Fruit fly (Drosophila melanogaster): Measurements from ENCODE around the gene Akt.
A peak's percentile ranks its signal among the peaks of the same experiment; 100 is the strongest.

The Akt gene

DNA sequence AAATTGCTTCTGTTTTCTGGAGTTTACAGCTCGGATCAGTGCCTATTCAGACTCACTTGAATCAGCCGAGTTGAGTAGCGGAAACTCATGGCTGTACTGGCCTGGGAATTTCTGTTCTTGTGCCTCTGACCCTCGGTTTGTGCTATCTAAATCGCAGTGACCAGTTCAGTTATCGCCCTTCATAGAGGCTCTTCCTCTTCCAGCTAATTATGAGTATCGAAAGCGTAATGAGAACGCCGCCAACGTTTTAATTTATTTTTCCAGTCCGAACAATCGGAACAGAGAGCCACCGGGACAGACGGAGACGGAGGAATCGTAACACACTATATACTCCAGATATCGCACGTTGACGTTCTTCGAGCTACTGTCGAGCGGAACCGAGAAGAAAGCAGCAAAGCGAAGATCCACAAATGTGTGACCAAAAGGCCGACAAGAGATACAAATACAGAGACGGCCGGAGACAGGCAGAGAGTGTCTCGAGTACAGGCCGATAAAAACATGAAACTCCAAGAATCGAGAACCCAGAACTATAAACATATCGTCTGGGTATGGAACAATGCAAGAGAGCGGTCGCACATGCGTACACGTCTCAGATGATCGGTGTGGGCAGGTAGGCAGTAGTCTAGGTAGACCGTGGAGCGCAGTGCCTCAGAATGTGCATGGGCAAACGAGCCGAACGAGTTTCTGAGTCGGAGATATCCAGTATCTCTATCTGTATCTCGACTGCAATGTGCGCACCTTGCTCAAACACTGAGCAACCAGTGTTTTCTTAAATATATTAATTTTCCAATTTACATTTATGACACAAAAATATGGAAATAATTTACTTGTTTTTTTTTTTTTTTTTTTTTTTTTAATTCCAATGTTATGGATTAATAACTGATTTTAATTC is 27.1 kb upstream of the Akt start (continued):
- TF ChIP-seq bowl (GFP tag; IDR thresholded peaks at IDR 0.05) (no peak), CG4424 (GFP tag; optimal IDR thresholded peaks at IDR 0.05) (peak; percentile 84), jing (GFP tag; optimal IDR thresholded peaks at IDR 0.05) (no peak), CG1024 (GFP tag; IDR thresholded peaks at IDR 0.05) (peak; percentile 68), Fer2 (tag; optimal IDR thresholded peaks at IDR 0.05) (no peak), run (tag; optimal IDR thresholded peaks at IDR 0.05) (peak; percentile 22), pho (GFP tag; optimal IDR thresholded peaks at IDR 0.05) (no peak), lola (GFP tag; optimal IDR thresholded peaks at IDR 0.05) (peak in 1 of 3 experiments; percentile 72), CG34422 (GFP tag; IDR thresholded peaks at IDR 0.05) (peak; percentile 66; the same call in 1 of the 3 replicates), seq (GFP tag; IDR thresholded peaks at IDR 0.05) (peak; percentile 66; the same call in 1 of the 2 replicates), CG10274 (GFP tag; optimal IDR thresholded peaks at IDR 0.05) (no peak), cg (GFP tag; optimal IDR thresholded peaks at IDR 0.05) (peak; percentile 45), zen2 (GFP tag; IDR thresholded peaks at IDR 0.05; ENCODE audit: partially characterized antibody) (no peak), rib (GFP tag; IDR thresholded peaks at IDR 0.05) (no peak), en (GFP tag; optimal IDR thresholded peaks at IDR 0.05) (no peak), Hey (tag; optimal IDR thresholded peaks at IDR 0.05) (no peak), abd-A (tag; optimal IDR thresholded peaks at IDR 0.05) (no peak), dan (GFP tag; IDR thresholded peaks at IDR 0.05) (no peak), ranshi (GFP tag; IDR thresholded peaks at IDR 0.05) (peak; percentile 73), ERR (GFP tag; optimal IDR thresholded peaks at IDR 0.05) (no peak), slp2 (GFP tag; optimal IDR thresholded peaks at IDR 0.05) (no peak), CG3995 (GFP tag; optimal IDR thresholded peaks at IDR 0.05) (no peak), jumu (GFP tag; optimal IDR thresholded peaks at IDR 0.05) (no peak), BEAF-32 (GFP tag; optimal IDR thresholded peaks at IDR 0.05) (peak; percentile 20), onecut (GFP tag; IDR thresholded peaks at IDR 0.05) (peak; percentile 55), CG12769 (tag; optimal IDR thresholded peaks at IDR 0.05) (no peak), MBD-R2 (GFP tag; IDR thresholded peaks at IDR 0.05) (no peak), Fer3 (tag; optimal IDR thresholded peaks at IDR 0.05) (no peak), z (GFP tag; IDR thresholded peaks at IDR 0.05) (0 out of 3 replicates have a peak, but pooled peaks have one; percentile 53), pb (GFP tag; optimal IDR thresholded peaks at IDR 0.05) (no peak), CG9817 (tag; optimal IDR thresholded peaks at IDR 0.05) (no peak), otp (GFP tag; IDR thresholded peaks at IDR 0.05) (peak; percentile 85; the same call in 2 of the 3 replicates), Sox100B (GFP tag; optimal IDR thresholded peaks at IDR 0.05) (peak; percentile 66), fd102C (GFP tag; optimal IDR thresholded peaks at IDR 0.05) (no peak), CG7963 (GFP tag; IDR thresholded peaks at IDR 0.05; ENCODE audit: partially characterized antibody) (no peak), vfl (GFP tag; optimal IDR thresholded peaks at IDR 0.05) (peak; percentile 41), prd (optimal IDR thresholded peaks at IDR 0.05) (no peak), prd (GFP tag; IDR thresholded peaks at IDR 0.05) (peak; percentile 78), lab (GFP tag; optimal IDR thresholded peaks at IDR 0.05) (no peak), Atf-2 (GFP tag; optimal IDR thresholded peaks at IDR 0.05) (peak; percentile 28), CG13123 (GFP tag; optimal IDR thresholded peaks at IDR 0.05) (peak; percentile 66), CG10366 (GFP tag; IDR thresholded peaks at IDR 0.05) (peak; percentile 71), CG4730 (GFP tag; IDR thresholded peaks at IDR 0.05) (0 out of 2 replicates have a peak, but pooled peaks have one; percentile 30), sob (GFP tag; IDR thresholded peaks at IDR 0.05) (peak; percentile 43; the same call in 1 of the 2 replicates), sug (tag; optimal IDR thresholded peaks at IDR 0.05) (no peak), sima (GFP tag; optimal IDR thresholded peaks at IDR 0.05) (no peak), Oaz (GFP tag; IDR thresholded peaks at IDR 0.05) (peak; percentile 25; the same call in 1 of the 2 replicates), CG11696 (GFP tag; IDR thresholded peaks at IDR 0.05) (peak; percentile 57; the same call in 1 of the 2 replicates), bsh (GFP tag; optimal IDR thresholded peaks at IDR 0.05) (peak; percentile 52 to 85)
